Fruit fly (Drosophila melanogaster): Measurements from ENCODE around the gene CG9915.
A peak's percentile ranks its signal among the peaks of the same experiment; 100 is the strongest.

Gene CG9915

DNA sequence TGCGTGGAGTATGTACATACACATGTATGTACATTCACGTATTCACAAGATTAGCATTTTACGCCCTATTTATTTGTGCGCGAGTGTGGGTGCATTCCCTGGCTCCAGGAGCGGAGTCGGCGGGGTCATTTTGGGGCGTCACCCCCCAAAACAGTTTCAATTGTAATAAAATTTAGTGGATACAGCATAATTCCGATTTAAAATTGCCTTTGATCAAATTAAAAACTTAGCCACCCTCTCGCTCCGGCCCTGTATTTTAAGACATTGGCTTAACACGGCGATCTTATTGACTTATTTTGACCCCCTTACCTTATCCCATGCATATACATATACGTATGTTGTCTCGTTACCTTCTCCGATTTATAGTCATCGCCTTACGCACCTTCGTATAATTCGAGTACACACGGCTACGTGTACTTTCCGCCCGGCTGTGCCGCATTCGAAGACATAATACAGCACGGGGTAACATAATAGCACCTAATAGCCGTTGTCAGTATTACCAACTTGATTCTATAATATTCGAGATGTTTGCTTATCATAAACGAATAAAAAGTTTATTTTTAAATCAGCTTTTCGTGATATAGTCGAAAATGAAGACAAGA lies 33.5 kb downstream of the CG9915 start (continued):
- TF ChIP-seq H2.0 (GFP tag; IDR thresholded peaks at IDR 0.05) (peak; percentile 89), trem (tag; optimal IDR thresholded peaks at IDR 0.05) (peak; percentile 23), CHES-1-like (GFP tag; optimal IDR thresholded peaks at IDR 0.05) (peak; percentile 62), Poxn (GFP tag; IDR thresholded peaks at IDR 0.05) (peak; percentile 74), h (optimal IDR thresholded peaks at IDR 0.05) (no peak), CG10366 (GFP tag; IDR thresholded peaks at IDR 0.05) (peak; percentile 94), hb (GFP tag; IDR thresholded peaks at IDR 0.05; ENCODE audit: partially characterized antibody) (no peak), CG4707 (GFP tag; optimal IDR thresholded peaks at IDR 0.05) (peak; percentile 37), CG8281 (tag; optimal IDR thresholded peaks at IDR 0.05) (peak; percentile 26), fd3F (GFP tag; optimal IDR thresholded peaks at IDR 0.05) (peak; percentile 52), gem (tag; optimal IDR thresholded peaks at IDR 0.05) (peak; percentile 81), sima (GFP tag; optimal IDR thresholded peaks at IDR 0.05) (no peak), maf-S (GFP tag; optimal IDR thresholded peaks at IDR 0.05) (peak; percentile 55), Six4 (GFP tag; optimal IDR thresholded peaks at IDR 0.05) (peak; percentile 58), CG6654 (GFP tag; optimal IDR thresholded peaks at IDR 0.05) (peak; percentile 72), caup (GFP tag; optimal IDR thresholded peaks at IDR 0.05; ENCODE audit: severe bottlenecking) (peak; percentile 70), Abd-B (GFP tag; optimal IDR thresholded peaks at IDR 0.05) (peak; percentile 81), pita (GFP tag; optimal IDR thresholded peaks at IDR 0.05) (no peak), cg (GFP tag; optimal IDR thresholded peaks at IDR 0.05) (no peak), CG3407 (GFP tag; optimal IDR thresholded peaks at IDR 0.05) (peak; percentile 61), br (optimal IDR thresholded peaks at IDR 0.05) (no peak), crp (GFP tag; optimal IDR thresholded peaks at IDR 0.05) (peak in 1 of 2 experiments; percentile 8), exex (tag; optimal IDR thresholded peaks at IDR 0.05) (no peak), NC2α (GFP tag; optimal IDR thresholded peaks at IDR 0.05) (peak; percentile 60), CG17802 (tag; optimal IDR thresholded peaks at IDR 0.05) (peak; percentile 53), dati (GFP tag; IDR thresholded peaks at IDR 0.05) (peak; percentile 69), peb (GFP tag; IDR thresholded peaks at IDR 0.05) (peak; percentile 88), bsh (GFP tag; optimal IDR thresholded peaks at IDR 0.05) (peak; percentile 50 to 76), eyg (GFP tag; optimal IDR thresholded peaks at IDR 0.05) (peak; percentile 63), CG1647 (GFP tag; optimal IDR thresholded peaks at IDR 0.05) (peak; percentile 64), Bdp1 (GFP tag; optimal IDR thresholded peaks at IDR 0.05) (peak; percentile 31), CG3281 (GFP tag; optimal IDR thresholded peaks at IDR 0.05) (peak; percentile 67), danr (GFP tag; IDR thresholded peaks at IDR 0.05) (peak; percentile 84), CG2199 (GFP tag; IDR thresholded peaks at IDR 0.05) (peak; percentile 84), Dref (GFP tag; IDR thresholded peaks at IDR 0.05) (no peak), HmgD (GFP tag; optimal IDR thresholded peaks at IDR 0.05) (peak; percentile 41), dmrt99B (tag; optimal IDR thresholded peaks at IDR 0.05) (peak; percentile 86), CG13287 (GFP tag; IDR thresholded peaks at IDR 0.05; ENCODE audit: partially characterized antibody) (no peak), pho (GFP tag; optimal IDR thresholded peaks at IDR 0.05) (peak; percentile 55), croc (GFP tag; conservative IDR thresholded peaks at IDR 0.05) (peak; percentile 83), CG1792 (GFP tag; optimal IDR thresholded peaks at IDR 0.05) (peak; percentile 71), ara (GFP tag; IDR thresholded peaks at IDR 0.05) (peak; percentile 90), D19B (GFP tag; optimal IDR thresholded peaks at IDR 0.05) (peak; percentile 61), CG8290 (GFP tag; optimal IDR thresholded peaks at IDR 0.05) (peak; percentile 61), CG8290 (tag; optimal IDR thresholded peaks at IDR 0.05) (peak; percentile 10 to 90), phol (tag; optimal IDR thresholded peaks at IDR 0.05) (peak; percentile 82), CG11504 (tag; optimal IDR thresholded peaks at IDR 0.05) (peak; percentile 89), CG9932 (GFP tag; IDR thresholded peaks at IDR 0.05) (peak; percentile 85), vvl (GFP tag; IDR thresholded peaks at IDR 0.05) (peak; percentile 93), CG8388 (GFP tag; optimal IDR thresholded peaks at IDR 0.05) (peak; percentile 59), vnd (GFP tag; IDR thresholded peaks at IDR 0.05; ENCODE audit: partially characterized antibody) (0 out of 3 replicates have a peak, but pooled peaks have one; percentile 11)

All from whole organism, embryonic.